Fruit fly (Drosophila melanogaster) whole organism: ENCODE results near the gene Piezo.

Experiments
- CG8478 ChIP-seq: fragments of >200 bp; optimal IDR thresholded peaks from 2 replicates; lab custom pipeline; 2018; ENCODE audit warnings: inconsistent platforms
- Dll ChIP-seq: fragments of >200 bp; optimal IDR thresholded peaks from 2 replicates; lab custom pipeline; 2017
- psq ChIP-seq: fragments of >200 bp; optimal IDR thresholded peaks from 2 replicates; lab custom pipeline; 2017

dm6 chr2L:8130729-8131128, 32.1 kb upstream of the Piezo start:
- TF ChIP-seq CG8478 (lab: Kevin White, UChicago) (no peak), psq (lab: Kevin White, UChicago) (no peak), Dll (no peak)
